Worm (Caenorhabditis elegans): Measurements from ENCODE around the gene ZC132.11.

ce11 chrV:4299741-4300140 is 1.3 kb upstream of the ZC132.11 start, which contains the start of gene ZC132.3:
- TF ChIP-seq pha-4 (tag; optimal IDR thresholded peaks at IDR 0.05) = no peak
- no peak for TF ChIP-seq ztf-6 (GFP tag; IDR thresholded peaks at IDR 0.05)
- TF ChIP-seq ceh-58 (GFP tag; IDR thresholded peaks at IDR 0.05) = no peak
- no peak for TF ChIP-seq ceh-27 (GFP tag; optimal IDR thresholded peaks at IDR 0.05)
- no peak for TF ChIP-seq hrde-1 (tag; optimal IDR thresholded peaks at IDR 0.05; ENCODE audit: borderline replicate concordance)
- TF ChIP-seq sdz-38 (tag; optimal IDR thresholded peaks at IDR 0.05) = no peak
- no peak for TF ChIP-seq hlh-12 (tag; optimal IDR thresholded peaks at IDR 0.05)
- no peak for TF ChIP-seq B0019.2 (GFP tag; conservative IDR thresholded peaks at IDR 0.05)
- TF ChIP-seq bed-1 (GFP tag; IDR thresholded peaks at IDR 0.05) = no peak

Data from whole organism, young adult.